Fruit fly (Drosophila melanogaster) Kc167 (cell line): ENCODE data around the gene CG33795.

Experiments used
- Myc ChIP-seq: fragments of >200 bp; optimal IDR thresholded peaks from 2 replicates; lab custom pipeline; 2017; ENCODE audit warnings: missing external identifiers
- h ChIP-seq: fragments of >200 bp; optimal IDR thresholded peaks from 3 replicates; lab custom pipeline; 2018; ENCODE audit warnings: missing external identifiers

DNA sequence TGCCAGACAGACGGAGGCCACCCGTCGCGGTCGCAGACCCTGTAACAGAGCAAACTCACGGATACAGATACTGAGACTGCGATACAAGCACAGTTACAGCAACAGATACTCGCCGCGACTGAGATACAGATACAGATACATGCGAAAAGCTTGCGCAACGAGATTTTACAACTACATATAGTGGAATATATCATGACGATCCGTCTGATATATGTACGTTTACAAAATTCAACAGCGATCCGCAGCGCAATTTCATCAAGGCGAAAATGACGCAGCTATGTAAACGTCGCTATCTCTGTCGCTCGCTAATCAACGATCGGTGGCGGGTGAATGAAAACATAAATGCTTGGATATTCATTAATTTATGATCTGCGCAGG lies 21.0 kb downstream of the CG33795 start:
- TF ChIP-seq Myc (lab: Kevin White, UChicago) (no peak), h (lab: Kevin White, UChicago) (no peak)
